Worm (Caenorhabditis elegans) whole organism, L2 larva: ENCODE data around the gene F45E1.2.

ENCODE experiments used
- elt-1 ChIP-seq: fragments of 150-350 bp; optimal IDR thresholded peaks from 2 replicates; lab custom pipeline; 2014; ENCODE audit warnings: missing biosample characterization, missing genetic modification characterization
- lin-39 ChIP-seq: fragments of 150-350 bp; optimal IDR thresholded peaks from 2 replicates; lab custom pipeline; 2014; ENCODE audit warnings: missing biosample characterization, missing genetic modification reagents, missing genetic modification characterization
- unc-39 ChIP-seq: fragments of 150-350 bp; optimal IDR thresholded peaks from 2 replicates; lab custom pipeline; 2014; ENCODE audit warnings: missing biosample characterization, missing genetic modification characterization
- unc-62 ChIP-seq: fragments of 150-350 bp; optimal IDR thresholded peaks from 2 replicates; lab custom pipeline; 2014; ENCODE audit warnings: missing biosample characterization, missing genetic modification reagents, missing genetic modification characterization

DNA sequence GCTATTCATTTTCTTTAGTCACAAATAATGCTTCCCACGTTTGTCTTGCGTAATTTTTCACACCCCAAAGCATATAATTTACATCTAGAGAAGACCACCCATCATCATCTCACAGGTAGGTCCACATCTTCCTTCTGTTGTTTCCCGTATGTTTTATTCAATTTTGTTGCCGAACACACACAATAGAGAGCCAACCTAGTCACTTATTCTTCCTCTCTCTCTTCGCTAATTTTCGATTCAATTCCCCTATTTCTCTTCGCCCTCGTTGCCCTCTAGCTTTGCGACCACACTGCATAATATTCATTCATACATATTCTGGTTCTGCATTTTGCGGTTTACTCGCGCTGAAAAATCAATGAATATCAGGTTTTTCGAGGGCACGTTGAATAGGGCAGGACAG, 2.4 kb downstream of the F45E1.2 start:
- TF ChIP-seq unc-39 (no peak), lin-39 (tag; lab: Kevin White, UChicago) (no peak), elt-1 (tag; lab: Kevin White, UChicago) (no peak), unc-62 (GFP tag; lab: Kevin White, UChicago) (no peak)
